Worm (Caenorhabditis elegans): Measurements from ENCODE around the gene R08D7.5.

- TF ChIP-seq snpc-4 (GFP tag; optimal IDR thresholded peaks at IDR 0.05) (no peak), snpc-4 (tag; optimal IDR thresholded peaks at IDR 0.05) (no peak), repo-1 (tag; optimal IDR thresholded peaks at IDR 0.05) (no peak), egl-18 (GFP tag; IDR thresholded peaks at IDR 0.05) (no peak), lir-1 (GFP tag; conservative IDR thresholded peaks at IDR 0.05) (no peak), attf-3 (GFP tag; conservative IDR thresholded peaks at IDR 0.05) (no peak), lsl-1 (GFP tag; optimal IDR thresholded peaks at IDR 0.05) (no peak), ztf-22 (GFP tag; optimal IDR thresholded peaks at IDR 0.05) (no peak), ama-1 (optimal IDR thresholded peaks at IDR 0.05) (no peak), ama-1 (GFP tag; optimal IDR thresholded peaks at IDR 0.05) (no peak), C17E4.6 (GFP tag; IDR thresholded peaks at IDR 0.05) (no peak), hsf-1 (GFP tag; IDR thresholded peaks at IDR 0.05) (no peak), lin-40 (tag; optimal IDR thresholded peaks at IDR 0.05) (no peak), T26A5.8 (tag; optimal IDR thresholded peaks at IDR 0.05) (no peak), madf-10 (tag; optimal IDR thresholded peaks at IDR 0.05) (no peak), hlh-26 (GFP tag; conservative IDR thresholded peaks at IDR 0.05) (no peak)
These were observed 24.8 kb upstream of the R08D7.5 start for ce11 chrIII:8949147-8949546.
